Fruit fly (Drosophila melanogaster): ENCODE measurements around the gene Cox10.

DNA sequence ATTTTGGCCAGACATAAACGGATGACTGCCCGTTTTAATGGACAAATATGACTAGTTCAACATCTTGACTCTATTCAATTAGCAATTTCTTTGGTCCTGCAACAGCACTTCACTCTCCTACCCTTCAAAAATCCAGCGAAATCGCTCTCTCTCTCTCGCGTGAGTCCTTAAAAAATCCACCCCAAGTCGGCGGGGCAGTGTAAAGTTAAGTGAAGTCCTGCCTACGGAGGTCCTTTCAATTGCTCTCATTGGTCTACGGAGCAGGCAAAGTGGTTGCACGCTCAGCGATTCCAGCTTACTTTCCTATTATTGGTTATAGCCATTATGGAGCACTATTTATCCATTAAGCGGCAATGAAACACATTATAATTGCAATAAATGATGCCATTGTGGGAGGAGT is 22.6 kb downstream of the Cox10 start, which contains the start of gene CG34367:
- TF ChIP-seq Dfd (GFP tag; optimal IDR thresholded peaks at IDR 0.05) (no peak), jim (GFP tag; optimal IDR thresholded peaks at IDR 0.05) (no peak), Hr78 (GFP tag; optimal IDR thresholded peaks at IDR 0.05) (no peak), fru (GFP tag; optimal IDR thresholded peaks at IDR 0.05) (no peak), sage (GFP tag; optimal IDR thresholded peaks at IDR 0.05) (no peak), usp (GFP tag; optimal IDR thresholded peaks at IDR 0.05) (no peak)
